Worm (Caenorhabditis elegans): ENCODE data around the gene kel-8.

The kel-8 gene

DNA sequence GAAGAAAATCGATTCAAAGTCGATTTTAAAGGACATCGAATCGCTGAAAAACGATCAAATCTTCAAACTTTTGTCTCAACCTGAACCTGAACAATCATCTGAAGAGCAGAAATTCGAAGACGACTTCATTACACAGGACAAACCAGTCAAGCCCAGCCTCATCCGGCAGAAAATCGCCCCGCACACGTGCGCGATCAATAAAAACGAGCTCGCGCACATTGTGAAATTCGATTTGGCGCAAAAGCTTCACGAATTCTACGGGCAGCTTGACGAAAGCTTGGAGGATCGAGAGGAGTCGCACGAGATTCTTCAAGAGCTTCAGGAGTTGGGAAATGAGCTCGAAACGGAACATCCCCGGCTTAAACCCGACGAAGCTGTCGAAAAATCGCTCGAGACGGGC lies 32.2 kb upstream of the kel-8 start, which contains the start of gene W02H5.2:
TSS of gene W02H5.2 (plus strand) at position 301 of the 400 bp plus-strand sequence.
- no peak for TF ChIP-seq ama-1 (optimal IDR thresholded peaks at IDR 0.05)
- TF ChIP-seq fkh-4 (tag; optimal IDR thresholded peaks at IDR 0.05; ENCODE audit: borderline replicate concordance): no peak
- TF ChIP-seq jun-1 (tag; optimal IDR thresholded peaks at IDR 0.05): no peak
- no peak for TF ChIP-seq nhr-77 (tag; optimal IDR thresholded peaks at IDR 0.05)
- TF ChIP-seq elt-2 (tag; optimal IDR thresholded peaks at IDR 0.05): no peak
- no peak for TF ChIP-seq fkh-10 (GFP tag; optimal IDR thresholded peaks at IDR 0.05)

DNA sequence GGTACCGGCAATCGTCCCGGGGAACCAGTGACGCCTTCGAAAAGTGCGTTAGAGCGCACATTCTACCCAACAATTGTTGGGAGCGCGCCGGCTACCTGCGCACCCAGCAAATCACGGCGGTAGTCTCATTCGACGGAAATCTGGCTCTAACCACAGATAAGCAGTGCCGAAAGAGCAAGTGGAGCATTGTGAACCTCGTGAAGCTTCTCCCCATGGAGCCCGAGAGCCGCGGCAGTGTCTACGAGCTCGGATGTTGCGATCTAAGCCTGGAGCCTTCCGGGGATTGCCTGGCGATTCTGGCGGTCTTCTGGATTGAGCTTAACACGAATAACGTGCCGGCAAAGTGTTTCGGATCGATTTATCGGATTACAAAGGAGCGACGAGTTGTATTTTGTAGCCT lies 31.7 kb upstream of the kel-8 start:
- TF ChIP-seq efl-1 (optimal IDR thresholded peaks at IDR 0.05) (no peak), efl-1 (GFP tag; optimal IDR thresholded peaks at IDR 0.05 in 1 of 2) (peak in 1 of 2 experiments; percentile 10), egl-13 (tag; optimal IDR thresholded peaks at IDR 0.05) (no peak), dpl-1 (GFP tag; optimal IDR thresholded peaks at IDR 0.05) (peak in 1 of 3 experiments; percentile 1)

- TF ChIP-seq nhr-76 (tag; optimal IDR thresholded peaks at IDR 0.05) (no peak), lsy-2 (tag; optimal IDR thresholded peaks at IDR 0.05) (no peak), zip-4 (GFP tag; optimal IDR thresholded peaks at IDR 0.05) (no peak), fkh-4 (tag; optimal IDR thresholded peaks at IDR 0.05; ENCODE audit: borderline replicate concordance) (no peak), elt-2 (tag; optimal IDR thresholded peaks at IDR 0.05) (no peak), irx-1 (tag; optimal IDR thresholded peaks at IDR 0.05) (no peak), ama-1 (optimal IDR thresholded peaks at IDR 0.05) (no peak), nhr-28 (tag; optimal IDR thresholded peaks at IDR 0.05) (no peak), lir-3 (tag; optimal IDR thresholded peaks at IDR 0.05; ENCODE audit: poor library complexity) (no peak), Y116A8C.19 (tag; optimal IDR thresholded peaks at IDR 0.05; ENCODE audit: borderline replicate concordance) (no peak), fkh-8 (tag; optimal IDR thresholded peaks at IDR 0.05) (no peak), nhr-47 (tag; optimal IDR thresholded peaks at IDR 0.05) (no peak), unc-62 (GFP tag; optimal IDR thresholded peaks at IDR 0.05) (no peak), mab-9 (GFP tag; IDR thresholded peaks at IDR 0.05) (no peak), skn-1 (tag; optimal IDR thresholded peaks at IDR 0.05) (no peak), ceh-88 (GFP tag; IDR thresholded peaks at IDR 0.05) (no peak), vab-15 (tag; optimal IDR thresholded peaks at IDR 0.05) (no peak), nhr-20 (tag; optimal IDR thresholded peaks at IDR 0.05) (no peak), mef-2 (tag; optimal IDR thresholded peaks at IDR 0.05) (no peak)
Observed at ce11 chrV:2646067-2646466, 25.2 kb upstream of the kel-8 start.

DNA sequence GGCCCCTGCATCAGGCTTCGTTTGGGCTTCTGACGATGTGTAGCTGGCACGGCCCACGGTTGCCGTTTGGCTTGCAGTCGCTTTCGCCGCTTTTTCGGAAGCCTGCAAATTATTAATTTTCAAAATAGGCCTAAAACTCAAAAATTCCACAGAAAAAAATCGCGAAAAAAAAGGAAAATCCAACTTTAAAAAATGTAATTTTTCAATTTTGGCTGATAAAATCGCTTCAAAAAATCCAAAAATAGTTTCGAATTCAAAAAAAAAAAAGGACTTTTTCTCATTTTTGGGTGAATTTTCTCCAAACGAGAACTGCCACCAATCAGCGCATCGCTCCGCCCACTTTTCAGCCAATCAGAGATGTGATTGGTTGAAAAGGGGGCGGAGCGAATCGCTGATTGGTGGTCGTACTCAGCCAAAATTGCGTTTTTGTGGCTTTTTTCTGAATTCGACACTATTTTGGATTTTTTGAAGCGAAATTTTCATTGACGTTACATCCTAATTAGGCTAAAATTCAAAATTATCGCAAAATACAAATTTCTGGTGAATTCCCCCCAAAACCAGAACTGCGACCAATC lies 23.9 kb upstream of the kel-8 start:
- TF ChIP-seq isw-1 (GFP tag; IDR thresholded peaks at IDR 0.05) (no peak), fkh-4 (tag; optimal IDR thresholded peaks at IDR 0.05; ENCODE audit: borderline replicate concordance) (no peak), lsy-2 (tag; optimal IDR thresholded peaks at IDR 0.05) (no peak), C34B4.2 (tag; optimal IDR thresholded peaks at IDR 0.05) (no peak), hlh-17 (GFP tag; optimal IDR thresholded peaks at IDR 0.05; ENCODE audit: borderline replicate concordance) (no peak), irx-1 (tag; optimal IDR thresholded peaks at IDR 0.05) (no peak)

ce11 chrV:2650980-2651379 lies 20.3 kb upstream of the kel-8 start:
- no peak for TF ChIP-seq efl-1 (optimal IDR thresholded peaks at IDR 0.05)
- TF ChIP-seq efl-1 (GFP tag; optimal IDR thresholded peaks at IDR 0.05 in 1 of 2): peak in 1 of 2 experiments; percentile 49
- TF ChIP-seq mep-1 (tag; optimal IDR thresholded peaks at IDR 0.05): no peak

DNA sequence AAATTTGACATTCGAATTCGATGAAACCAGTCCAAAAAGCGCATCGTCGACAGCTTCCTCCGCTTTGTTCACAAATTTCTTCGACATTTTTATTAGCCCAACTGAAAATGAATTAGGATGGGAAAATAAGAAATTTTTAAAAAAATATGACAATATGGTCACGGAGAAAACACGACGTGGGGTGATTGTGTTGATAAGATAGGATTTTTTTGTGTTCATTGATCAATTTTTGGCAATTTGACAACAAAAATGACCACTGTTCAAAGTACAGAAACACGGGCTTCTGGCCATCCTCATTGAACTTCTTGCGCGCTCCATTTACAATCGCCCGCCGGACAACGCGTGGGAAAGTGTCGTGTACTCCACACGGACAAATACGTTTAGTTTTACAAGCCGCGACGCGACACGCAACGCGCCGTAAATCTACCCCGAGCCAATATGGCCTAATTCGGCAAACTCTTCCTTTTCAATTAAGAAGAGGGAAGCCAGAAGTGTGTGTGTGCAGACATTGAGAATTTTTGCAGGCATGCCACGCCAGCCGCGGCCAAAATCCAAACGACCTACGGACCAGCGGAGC lies 18.6 kb upstream of the kel-8 start, which contains the start of the genes W02H5.8 and angl-1:
TSS of gene W02H5.8 (minus strand) at position 101 of the 577 bp plus-strand sequence.
TSS of gene angl-1 (plus strand) at position 527 of the 577 bp plus-strand sequence.
- TF ChIP-seq rnt-1 (tag; optimal IDR thresholded peaks at IDR 0.05) (no peak), efl-1 (optimal IDR thresholded peaks at IDR 0.05) (no peak), efl-1 (GFP tag; optimal IDR thresholded peaks at IDR 0.05 in 1 of 2) (peak in 1 of 2 experiments; percentile 89)

Data from whole organism, L1 larva.